Fruit fly (Drosophila melanogaster): ENCODE data around the gene Ca-beta.

Gene Ca-beta

dm6 chr2L:11210970-11211967, 7.9 kb upstream of the Ca-beta start:
- no peak for TF ChIP-seq noc (tag; optimal IDR thresholded peaks at IDR 0.05)

- no peak for TF ChIP-seq noc (tag; optimal IDR thresholded peaks at IDR 0.05)
Observed at dm6 chr2L:11210324-11210758, 7.0 kb upstream of the Ca-beta start, which contains the start of gene ab. TSS of gene ab (plus strand) at chr2L:11210678.

- no peak for TF ChIP-seq noc (tag; optimal IDR thresholded peaks at IDR 0.05)
Observed at dm6 chr2L:11208563-11209344, 5.4 kb upstream of the Ca-beta start.

- no peak for TF ChIP-seq noc (tag; optimal IDR thresholded peaks at IDR 0.05)
Observed at dm6 chr2L:11207471-11207870, 4.1 kb upstream of the Ca-beta start.

- no peak for TF ChIP-seq noc (tag; optimal IDR thresholded peaks at IDR 0.05)
Observed at dm6 chr2L:11206604-11207238, 3.4 kb upstream of the Ca-beta start.

dm6 chr2L:11200734-11201133, 2.6 kb downstream of the Ca-beta start:
- no peak for TF ChIP-seq noc (tag; optimal IDR thresholded peaks at IDR 0.05)

dm6 chr2L:11199068-11199467, 4.3 kb downstream of the Ca-beta start:
- TF ChIP-seq noc (tag; optimal IDR thresholded peaks at IDR 0.05), result peak; percentile 91

- TF ChIP-seq noc (tag; optimal IDR thresholded peaks at IDR 0.05), result no peak
Observed at dm6 chr2L:11196781-11197180, 6.6 kb downstream of the Ca-beta start.

- no peak for TF ChIP-seq noc (tag; optimal IDR thresholded peaks at IDR 0.05)
Observed at dm6 chr2L:11196219-11196618, 7.1 kb downstream of the Ca-beta start.

dm6 chr2L:11192691-11193090, 10.7 kb downstream of the Ca-beta start:
- TF ChIP-seq noc (tag; optimal IDR thresholded peaks at IDR 0.05), result no peak

dm6 chr2L:11190165-11190564, 13.2 kb downstream of the Ca-beta start:
- peak; percentile 6 for TF ChIP-seq noc (tag; optimal IDR thresholded peaks at IDR 0.05)

- peak; percentile 1 for TF ChIP-seq noc (tag; optimal IDR thresholded peaks at IDR 0.05)
Observed at dm6 chr2L:11189116-11189449, 14.3 kb downstream of the Ca-beta start.

dm6 chr2L:11188395-11189115, 14.8 kb downstream of the Ca-beta start:
- TF ChIP-seq noc (tag; optimal IDR thresholded peaks at IDR 0.05), result no peak

dm6 chr2L:11184144-11184543, 19.2 kb downstream of the Ca-beta start:
- no peak for TF ChIP-seq noc (tag; optimal IDR thresholded peaks at IDR 0.05)

dm6 chr2L:11182610-11183243, 20.6 kb downstream of the Ca-beta start:
- TF ChIP-seq noc (tag; optimal IDR thresholded peaks at IDR 0.05), result no peak
